Worm (Caenorhabditis elegans): ENCODE results near the gene dod-22.

DNA sequence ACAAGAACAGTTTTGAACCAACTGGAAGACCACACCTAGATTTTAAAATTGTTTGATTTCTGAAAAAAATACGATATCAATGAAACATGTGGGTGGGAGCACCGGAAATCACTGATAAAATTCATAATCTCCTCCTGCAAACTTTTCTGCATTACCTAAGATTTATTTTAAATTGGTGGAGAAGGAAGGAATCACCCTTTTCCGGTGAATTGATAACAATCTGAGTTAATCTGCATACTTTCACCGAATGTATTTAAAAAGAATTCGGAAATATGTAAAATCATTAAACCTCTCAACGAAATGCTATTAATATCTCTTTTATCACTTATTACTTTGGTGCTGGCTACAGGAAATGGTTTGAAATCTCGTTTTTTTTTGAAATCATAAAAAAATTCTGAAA, 22.5 kb upstream of the dod-22 start, which contains the start of gene dct-19:
- TF ChIP-seq R02D3.7 (tag; optimal IDR thresholded peaks at IDR 0.05): no peak
- TF ChIP-seq mdl-1 (tag; optimal IDR thresholded peaks at IDR 0.05): no peak
- no peak for TF ChIP-seq unc-55 (GFP tag; optimal IDR thresholded peaks at IDR 0.05)
